Worm (Caenorhabditis elegans): ENCODE data around the gene grd-6.

Gene grd-6

ce11 chrV:9249932-9250331 lies 28.3 kb downstream of the grd-6 start, which contains the start of gene ptd-2:
TSS of gene ptd-2 (plus strand) at chrV:9250232.
- no peak for TF ChIP-seq snpc-4 (tag; optimal IDR thresholded peaks at IDR 0.05)
- TF ChIP-seq fos-1 (tag; optimal IDR thresholded peaks at IDR 0.05) = no peak
- TF ChIP-seq unc-62 (GFP tag; optimal IDR thresholded peaks at IDR 0.05) = no peak
- TF ChIP-seq dmd-4 (tag; optimal IDR thresholded peaks at IDR 0.05) = no peak
- TF ChIP-seq sem-4 (tag; optimal IDR thresholded peaks at IDR 0.05) = no peak
- no peak for TF ChIP-seq gmeb-1 (tag; optimal IDR thresholded peaks at IDR 0.05)
- no peak for TF ChIP-seq lin-11 (tag; optimal IDR thresholded peaks at IDR 0.05)

- no peak for TF ChIP-seq lin-39 (tag; optimal IDR thresholded peaks at IDR 0.05)
- no peak for TF ChIP-seq alr-1 (tag; optimal IDR thresholded peaks at IDR 0.05)
- peak; percentile 16 for TF ChIP-seq sma-9 (GFP tag; optimal IDR thresholded peaks at IDR 0.05)
- TF ChIP-seq sma-9 (tag; optimal IDR thresholded peaks at IDR 0.05) = no peak
- peak; percentile 51 for TF ChIP-seq fos-1 (tag; optimal IDR thresholded peaks at IDR 0.05)
These were observed 32.5 kb downstream of the grd-6 start, which contains the start of gene F07C3.9 for ce11 chrV:9254012-9254696. TSS of gene F07C3.9 (minus strand) at chrV:9254646.

DNA sequence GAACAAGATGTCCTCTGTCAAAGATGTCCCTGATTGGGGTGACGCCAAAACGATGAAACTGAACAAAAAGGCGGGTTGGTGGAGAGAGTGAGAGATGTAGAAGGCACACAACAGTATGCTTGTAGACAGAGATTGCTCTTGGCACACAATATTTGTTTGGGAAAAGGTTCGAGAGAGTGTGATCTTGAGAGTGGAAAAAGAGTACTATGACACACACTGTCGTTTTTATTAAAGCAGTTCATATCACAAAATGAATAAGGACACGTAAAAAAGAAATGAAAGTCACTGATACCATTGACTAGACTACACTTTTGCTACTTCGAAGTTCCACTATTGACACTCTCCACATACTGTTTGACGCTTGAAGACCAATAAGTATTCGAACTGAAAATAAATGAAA lies 33.8 kb downstream of the grd-6 start:
- TF ChIP-seq gmeb-1 (tag; optimal IDR thresholded peaks at IDR 0.05) (peak; percentile 34), nhr-6 (tag; optimal IDR thresholded peaks at IDR 0.05) (no peak), nhr-129 (tag; optimal IDR thresholded peaks at IDR 0.05) (peak; percentile 40), F13H6.1 (tag; optimal IDR thresholded peaks at IDR 0.05) (peak; percentile 48), sem-4 (tag; optimal IDR thresholded peaks at IDR 0.05) (no peak), fos-1 (tag; optimal IDR thresholded peaks at IDR 0.05) (peak; percentile 94), sma-9 (GFP tag; optimal IDR thresholded peaks at IDR 0.05) (peak; percentile 46), sma-9 (tag; optimal IDR thresholded peaks at IDR 0.05) (no peak)

DNA sequence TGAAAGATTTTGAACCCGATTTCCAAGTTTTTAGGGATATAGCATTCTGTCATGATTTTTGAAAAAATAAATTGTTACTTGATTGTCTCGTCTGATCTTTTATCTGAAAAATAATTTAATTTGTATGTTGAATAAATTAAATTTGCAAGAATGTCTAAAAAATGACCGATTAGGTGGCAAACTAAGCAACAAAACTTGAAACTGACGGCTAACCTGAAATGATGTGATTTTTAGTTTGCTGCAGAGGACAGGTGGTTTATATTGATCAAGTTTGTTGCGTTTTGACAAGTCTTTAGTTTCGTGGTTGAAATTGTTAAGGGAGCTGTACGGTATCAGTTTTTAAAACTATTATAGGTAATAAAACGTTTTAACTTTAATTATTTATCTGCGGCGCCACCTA lies 35.8 kb downstream of the grd-6 start, which contains the start of gene F07C3.16:
TSS of gene F07C3.16 (minus strand) at position 101 of the 400 bp plus-strand sequence.
- TF ChIP-seq ceh-82 (tag; optimal IDR thresholded peaks at IDR 0.05) (no peak), crh-2 (tag; optimal IDR thresholded peaks at IDR 0.05) (no peak), ZK546.5 (tag; optimal IDR thresholded peaks at IDR 0.05) (no peak), unc-39 (tag; optimal IDR thresholded peaks at IDR 0.05) (no peak), nhr-129 (tag; optimal IDR thresholded peaks at IDR 0.05) (no peak), F13H6.1 (tag; optimal IDR thresholded peaks at IDR 0.05) (no peak)

DNA sequence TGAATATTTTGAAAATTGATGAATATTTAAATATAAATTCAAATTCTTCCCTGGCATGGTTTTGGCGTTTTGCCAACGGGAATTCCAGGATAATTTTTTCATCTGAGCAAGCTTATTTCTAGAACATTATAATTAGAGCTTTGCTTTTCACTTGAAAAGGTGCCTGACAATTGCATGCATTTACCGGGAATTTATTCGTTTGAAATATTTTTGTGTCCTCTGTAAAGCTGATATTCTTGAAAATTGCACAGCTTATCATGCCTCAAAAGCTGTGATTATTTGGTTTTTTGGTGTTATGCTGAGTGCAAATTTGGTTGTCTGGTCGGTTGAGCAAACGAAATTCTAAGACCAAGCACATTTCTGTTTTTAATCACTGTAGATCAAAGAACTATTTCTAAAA lies 38.7 kb downstream of the grd-6 start:
- no peak for TF ChIP-seq nhr-129 (tag; optimal IDR thresholded peaks at IDR 0.05)
- no peak for TF ChIP-seq ceh-16 (tag; optimal IDR thresholded peaks at IDR 0.05)
- no peak for TF ChIP-seq peb-1 (tag; optimal IDR thresholded peaks at IDR 0.05)
- TF ChIP-seq ZK546.5 (tag; optimal IDR thresholded peaks at IDR 0.05) = no peak

- no peak for TF ChIP-seq mdl-1 (tag; optimal IDR thresholded peaks at IDR 0.05)
- no peak for TF ChIP-seq elt-1 (tag; optimal IDR thresholded peaks at IDR 0.05)
- no peak for TF ChIP-seq ztf-4 (tag; optimal IDR thresholded peaks at IDR 0.05)
- TF ChIP-seq nhr-23 (tag; optimal IDR thresholded peaks at IDR 0.05) = no peak
- TF ChIP-seq aly-2 (tag; optimal IDR thresholded peaks at IDR 0.05) = no peak
- TF ChIP-seq nhr-129 (tag; optimal IDR thresholded peaks at IDR 0.05) = no peak
- no peak for TF ChIP-seq dmd-4 (tag; optimal IDR thresholded peaks at IDR 0.05)
- TF ChIP-seq zag-1 (tag; optimal IDR thresholded peaks at IDR 0.05) = no peak
- TF ChIP-seq ama-1 (optimal IDR thresholded peaks at IDR 0.05) = no peak
These were observed 39.8 kb downstream of the grd-6 start, which contains the start of gene nhr-36 for ce11 chrV:9261492-9261891. TSS of gene nhr-36 (minus strand) at chrV:9261592.

DNA sequence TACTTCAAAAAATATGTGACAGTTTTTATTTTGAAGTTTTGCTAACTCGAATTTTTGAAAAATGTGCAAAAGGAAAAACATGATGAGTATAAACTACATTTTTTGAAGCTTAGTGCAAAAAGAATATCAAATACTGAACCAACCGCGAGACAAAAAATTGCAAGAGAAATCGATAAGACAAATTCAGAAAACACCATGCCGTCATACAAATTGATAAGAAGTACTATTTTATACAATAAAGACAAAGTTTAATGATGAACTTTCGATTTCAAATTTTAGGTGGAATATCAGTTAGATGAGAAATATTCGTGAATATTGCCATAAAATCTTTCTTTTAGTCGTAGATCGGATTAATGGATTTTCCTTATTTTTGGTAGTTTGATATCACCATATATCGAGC lies 41.0 kb downstream of the grd-6 start:
- no peak for TF ChIP-seq nhr-237 (tag; optimal IDR thresholded peaks at IDR 0.05)
- TF ChIP-seq dmd-4 (tag; optimal IDR thresholded peaks at IDR 0.05) = no peak
- no peak for TF ChIP-seq unc-55 (GFP tag; optimal IDR thresholded peaks at IDR 0.05)
- TF ChIP-seq nhr-12 (tag; optimal IDR thresholded peaks at IDR 0.05) = no peak
- TF ChIP-seq fos-1 (tag; optimal IDR thresholded peaks at IDR 0.05) = peak; percentile 44
- TF ChIP-seq lin-39 (tag; optimal IDR thresholded peaks at IDR 0.05) = no peak
- no peak for TF ChIP-seq blmp-1 (tag; optimal IDR thresholded peaks at IDR 0.05; ENCODE audit: insufficient read depth)

Measured in whole organism, L2 larva.